Fruit fly (Drosophila melanogaster) whole organism, embryonic: ENCODE results near the gene CG12728.

Experiments used
- Ada2b ChIP-seq: fragments of 200-800 bp; sonication (Bioruptor generic); IDR thresholded peaks from 2 replicates; pipeline ENCODE4 v1.3.6; 2022; ENCODE audit warnings: missing biosample characterization, missing genetic modification characterization
- CG10543 ChIP-seq: fragments of 200-800 bp; sonication (Bioruptor generic); optimal IDR thresholded peaks from 3 replicates; lab custom pipeline; 2017; ENCODE audit warnings: missing biosample characterization, mild to moderate bottlenecking, missing genetic modification characterization, moderate library complexity
- CG10565 ChIP-seq: fragments of 200-800 bp; sonication (Bioruptor generic); optimal IDR thresholded peaks from 3 replicates; lab custom pipeline; 2016; ENCODE audit warnings: missing biosample characterization, mild to moderate bottlenecking, missing genetic modification characterization
- CG11504 ChIP-seq: fragments of 200-800 bp; sonication (Bioruptor generic); optimal IDR thresholded peaks from 3 replicates; lab custom pipeline; 2019; ENCODE audit warnings: missing biosample characterization, mild to moderate bottlenecking, missing genetic modification characterization, moderate library complexity
- CG12104 ChIP-seq: fragments of 200-800 bp; sonication (Bioruptor generic); optimal IDR thresholded peaks from 3 replicates; lab custom pipeline; 2016; ENCODE audit warnings: missing biosample characterization, missing genetic modification characterization
- CG13894 ChIP-seq: fragments of 200-800 bp; sonication (Bioruptor generic); optimal IDR thresholded peaks from 3 replicates; lab custom pipeline; 2018; ENCODE audit warnings: missing biosample characterization, mild to moderate bottlenecking, missing genetic modification characterization, moderate library complexity
- CG15514 ChIP-seq: fragments of 200-800 bp; sonication (Bioruptor generic); optimal IDR thresholded peaks from 3 replicates; lab custom pipeline; 2017; ENCODE audit warnings: missing biosample characterization, missing genetic modification characterization, mild to moderate bottlenecking, moderate library complexity, missing genetic modification reagents
- CG16779 ChIP-seq: fragments of 200-800 bp; sonication (Bioruptor generic); IDR thresholded peaks from 2 replicates; pipeline ENCODE4 v1.3.6; 2022; ENCODE audit warnings: missing biosample characterization, missing genetic modification characterization
- CG3281 ChIP-seq: fragments of 200-800 bp; sonication (Bioruptor generic); optimal IDR thresholded peaks from 3 replicates; lab custom pipeline; 2017; ENCODE audit warnings: missing biosample characterization, mild to moderate bottlenecking, missing genetic modification characterization
- CG3726 ChIP-seq: fragments of 200-800 bp; sonication (Bioruptor generic); IDR thresholded peaks from 3 replicates; pipeline ENCODE4, ENCODE4 v1.3.6; 2022; ENCODE audit warnings: missing biosample characterization, missing genetic modification characterization
- CG4360 ChIP-seq: fragments of 200-800 bp; sonication (Bioruptor generic); IDR thresholded peaks from 2 replicates; pipeline ENCODE4 v1.3.6; 2022; ENCODE audit warnings: missing biosample characterization, missing genetic modification characterization
- CG4404 ChIP-seq: fragments of 200-800 bp; sonication (Bioruptor generic); IDR thresholded peaks from 2 replicates; pipeline ENCODE4 v1.3.6; 2022; ENCODE audit warnings: missing biosample characterization, missing genetic modification characterization
- CG4707 ChIP-seq: fragments of 200-800 bp; sonication (Bioruptor generic); optimal IDR thresholded peaks from 2 replicates; lab custom pipeline; 2018; ENCODE audit warnings: missing biosample characterization, mild to moderate bottlenecking, missing genetic modification characterization, moderate library complexity
- CG6272 ChIP-seq: fragments of 200-800 bp; sonication (Bioruptor generic); IDR thresholded peaks from 2 replicates; pipeline ENCODE4 v1.3.6; 2022; ENCODE audit warnings: missing biosample characterization, missing genetic modification characterization
- CG6791 ChIP-seq: fragments of 200-800 bp; sonication (Bioruptor generic); IDR thresholded peaks from 3 replicates; pipeline ENCODE4 v1.3.6; 2022; ENCODE audit warnings: missing biosample characterization, missing genetic modification characterization; ENCODE audit not compliant: partially characterized antibody
- CG7271 ChIP-seq: fragments of 200-800 bp; sonication (Bioruptor generic); optimal IDR thresholded peaks from 2 replicates; lab custom pipeline; 2018; ENCODE audit warnings: missing biosample characterization, mild to moderate bottlenecking, missing genetic modification characterization, moderate library complexity
- CG7556 ChIP-seq: fragments of 200-800 bp; sonication (Bioruptor generic); optimal IDR thresholded peaks from 2 replicates; lab custom pipeline; 2017; ENCODE audit warnings: missing biosample characterization, mild to moderate bottlenecking, missing genetic modification characterization
- CG7963 ChIP-seq: fragments of 200-800 bp; sonication (Bioruptor generic); IDR thresholded peaks from 3 replicates; pipeline ENCODE4 v1.3.6; 2022; ENCODE audit warnings: missing biosample characterization, missing genetic modification characterization; ENCODE audit not compliant: partially characterized antibody
- CG9609 ChIP-seq: fragments of 200-800 bp; sonication (Bioruptor generic); optimal IDR thresholded peaks from 3 replicates; lab custom pipeline; 2016; ENCODE audit warnings: missing biosample characterization, missing genetic modification characterization
- CoRest ChIP-seq: fragments of 200-800 bp; sonication (Bioruptor generic); optimal IDR thresholded peaks from 3 replicates; lab custom pipeline; 2018; ENCODE audit warnings: missing biosample characterization, mild to moderate bottlenecking, missing genetic modification characterization, moderate library complexity
- Kr ChIP-seq: fragments of 200-800 bp; sonication (Bioruptor generic); optimal IDR thresholded peaks from 2 replicates; lab custom pipeline; 2017; ENCODE audit warnings: missing biosample characterization, mild to moderate bottlenecking, missing genetic modification characterization
- Nf-YA ChIP-seq: fragments of 200-800 bp; sonication (Bioruptor generic); IDR thresholded peaks from 2 replicates; pipeline ENCODE4 v1.3.6; 2022; ENCODE audit warnings: missing biosample characterization, missing genetic modification characterization
- Opbp ChIP-seq: fragments of 200-800 bp; sonication (Bioruptor generic); IDR thresholded peaks from 3 replicates; pipeline ENCODE4 v1.3.6; 2022; ENCODE audit warnings: missing biosample characterization, missing genetic modification characterization; ENCODE audit not compliant: partially characterized antibody
- Six4 ChIP-seq: fragments of 200-800 bp; sonication (Bioruptor generic); optimal IDR thresholded peaks from 2 replicates; lab custom pipeline; 2016; ENCODE audit warnings: missing biosample characterization, missing genetic modification characterization
- Sox100B ChIP-seq: fragments of 200-800 bp; sonication (Bioruptor generic); optimal IDR thresholded peaks from 3 replicates; lab custom pipeline; 2018; ENCODE audit warnings: missing biosample characterization, mild to moderate bottlenecking, missing genetic modification characterization
- Xrp1 ChIP-seq: fragments of 200-800 bp; sonication (Bioruptor generic); IDR thresholded peaks from 2 replicates; pipeline ENCODE4 v1.3.6; 2022; ENCODE audit warnings: missing biosample characterization, missing genetic modification characterization
- ab ChIP-seq: fragments of 200-800 bp; sonication (Bioruptor generic); optimal IDR thresholded peaks from 2 replicates; lab custom pipeline; 2016; ENCODE audit warnings: missing biosample characterization, missing genetic modification characterization
- ap ChIP-seq: fragments of 200-800 bp; sonication (Bioruptor generic); IDR thresholded peaks from 2 replicates; pipeline ENCODE4 v1.3.6; 2022; ENCODE audit warnings: missing biosample characterization, missing genetic modification characterization
- ara ChIP-seq: fragments of 200-800 bp; sonication (Bioruptor generic); IDR thresholded peaks from 2 replicates; pipeline ENCODE4 v1.3.6; 2022; ENCODE audit warnings: missing biosample characterization, missing genetic modification characterization
- az2 ChIP-seq: fragments of 200-800 bp; sonication (Bioruptor generic); optimal IDR thresholded peaks from 3 replicates; lab custom pipeline; 2016; ENCODE audit warnings: missing biosample characterization, missing genetic modification characterization
- bowl ChIP-seq: fragments of 200-800 bp; sonication (Bioruptor generic); IDR thresholded peaks from 2 replicates; pipeline ENCODE4 v1.3.6; 2022; ENCODE audit warnings: missing biosample characterization, missing genetic modification characterization
- cad ChIP-seq: fragments of >200 bp; optimal IDR thresholded peaks from 2 replicates; lab custom pipeline; 2017; ENCODE audit warnings: missing biosample characterization, missing genetic modification characterization
- caup ChIP-seq: fragments of 200-800 bp; sonication (Bioruptor generic); optimal IDR thresholded peaks from 3 replicates; lab custom pipeline; 2017; ENCODE audit warnings: missing biosample characterization, mild to moderate bottlenecking, missing genetic modification characterization, moderate library complexity; ENCODE audit not compliant: severe bottlenecking
- chm ChIP-seq: fragments of 200-800 bp; sonication (Bioruptor generic); IDR thresholded peaks from 2 replicates; pipeline ENCODE4 v1.3.6; 2022; ENCODE audit warnings: missing biosample characterization, missing genetic modification characterization
- crol ChIP-seq: fragments of 200-800 bp; sonication (Bioruptor generic); IDR thresholded peaks from 2 replicates; pipeline ENCODE4 v1.3.6; 2022; ENCODE audit warnings: missing biosample characterization, missing genetic modification characterization
- fd64A ChIP-seq: fragments of 200-800 bp; sonication (Bioruptor generic); optimal IDR thresholded peaks from 3 replicates; lab custom pipeline; 2018; ENCODE audit warnings: missing biosample characterization, mild to moderate bottlenecking, missing genetic modification characterization
- grau ChIP-seq: fragments of 200-800 bp; optimal IDR thresholded peaks from 3 replicates; lab custom pipeline; 2019; ENCODE audit warnings: missing biosample characterization, mild to moderate bottlenecking, missing genetic modification characterization, moderate library complexity
- hth ChIP-seq: fragments of >200 bp; optimal IDR thresholded peaks from 2 replicates; lab custom pipeline; 2017; ENCODE audit warnings: inconsistent platforms
- ind ChIP-seq: fragments of 200-800 bp; sonication (Bioruptor generic); optimal IDR thresholded peaks from 3 replicates; lab custom pipeline; 2016; ENCODE audit warnings: missing biosample characterization, missing genetic modification characterization
- lilli ChIP-seq: fragments of 200-800 bp; sonication (Bioruptor generic); optimal IDR thresholded peaks from 3 replicates; lab custom pipeline; 2016; ENCODE audit warnings: missing biosample characterization, missing genetic modification characterization
- oc ChIP-seq: fragments of 200-800 bp; sonication (Bioruptor generic); optimal IDR thresholded peaks from 2 replicates; lab custom pipeline; 2018; ENCODE audit warnings: missing biosample characterization, mild to moderate bottlenecking, missing genetic modification characterization, moderate library complexity
- otp ChIP-seq: fragments of 200-800 bp; sonication (Bioruptor generic); IDR thresholded peaks from 3 replicates; pipeline ENCODE4, ENCODE4 v1.3.6; 2022; ENCODE audit warnings: missing biosample characterization, missing genetic modification characterization
- prd ChIP-seq, 3 experiments: fragments of >200 bp in 2 of 3; fragments of 200-800 bp in 1 of 3; sonication (Bioruptor generic) in 1 of 3; optimal IDR thresholded peaks in 2 of 3; IDR thresholded peaks in 1 of 3; 2 replicates in 2 of 3; 3 replicates in 1 of 3; pipeline versions ENCODE4 v1.3.6 to Lab custom; 2017 to 2022; ENCODE audit warnings: missing biosample characterization in 1 of 3, missing genetic modification characterization in 1 of 3
- ro ChIP-seq: fragments of 200-800 bp; sonication (Bioruptor generic); IDR thresholded peaks from 2 replicates; pipeline ENCODE4 v1.3.6; 2022; ENCODE audit warnings: missing biosample characterization, missing genetic modification characterization
- slbo ChIP-seq: fragments of 200-800 bp; sonication (Bioruptor generic); IDR thresholded peaks from 2 replicates; pipeline ENCODE4 v1.3.6; 2022; ENCODE audit warnings: missing biosample characterization, missing genetic modification characterization
- vfl ChIP-seq: fragments of 200-800 bp; sonication (Bioruptor generic); optimal IDR thresholded peaks from 2 replicates; lab custom pipeline; 2016; ENCODE audit warnings: missing biosample characterization, missing genetic modification characterization
- vvl ChIP-seq: fragments of 200-800 bp; sonication (Bioruptor generic); IDR thresholded peaks from 2 replicates; pipeline ENCODE4 v1.3.6; 2022; ENCODE audit warnings: missing biosample characterization, missing genetic modification characterization
- z ChIP-seq: fragments of 200-800 bp; sonication (Bioruptor generic); IDR thresholded peaks from 3 replicates; pipeline ENCODE4 v1.3.6; 2022; ENCODE audit warnings: missing biosample characterization, missing genetic modification characterization
- zen ChIP-seq: fragments of 200-800 bp; sonication (Bioruptor generic); optimal IDR thresholded peaks from 3 replicates; lab custom pipeline; 2018; ENCODE audit warnings: missing biosample characterization, mild to moderate bottlenecking, missing genetic modification characterization, moderate library complexity

Gene CG12728

DNA sequence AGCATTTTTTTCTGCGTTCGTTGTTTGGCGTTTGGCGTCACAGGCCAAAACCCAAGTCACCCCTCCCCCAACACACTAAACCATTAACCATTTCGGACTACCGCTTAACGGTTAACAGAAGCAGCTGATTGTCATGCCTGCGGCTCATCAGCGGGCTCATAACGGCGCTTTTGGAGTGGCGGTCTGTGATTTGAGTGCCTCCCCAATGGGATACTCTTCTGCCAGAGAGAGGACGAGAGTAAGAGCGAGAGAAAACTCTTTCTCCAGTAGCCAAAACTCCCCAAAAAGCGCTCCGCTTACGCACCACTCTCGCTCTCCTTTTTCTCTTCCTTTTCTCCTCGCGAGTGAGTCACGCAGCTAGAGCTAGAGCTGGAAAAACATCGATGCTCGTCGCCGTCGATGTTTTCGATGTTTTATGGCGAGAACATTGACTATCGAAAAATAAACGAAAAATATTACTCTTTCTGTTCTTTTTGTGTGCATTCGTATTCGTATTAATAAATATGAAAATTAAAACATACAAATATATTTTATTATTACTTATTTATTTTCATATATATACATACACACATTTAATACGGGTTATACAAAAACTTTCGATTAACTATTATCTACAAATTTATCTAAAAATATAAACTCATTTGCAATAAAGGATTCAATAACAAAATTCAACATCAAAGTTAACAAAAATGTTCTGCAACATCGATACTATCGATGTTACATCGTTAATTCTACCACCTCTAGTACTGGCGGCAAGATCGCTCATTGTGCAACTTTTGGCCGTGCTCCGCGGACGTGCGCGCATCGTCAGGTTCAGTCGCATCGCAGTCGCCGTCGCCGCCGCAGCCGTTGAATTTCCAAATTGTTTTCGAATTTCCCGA is 23.4 kb downstream of the CG12728 start, which contains the start of gene Grip (continued):
- no peak for TF ChIP-seq CG16779 (GFP tag; lab: Robert Waterston, UW)
- TF ChIP-seq Ada2b (GFP tag; lab: Robert Waterston, UW), result peak; percentile 5; the same call in 1 of the 2 replicates
- TF ChIP-seq CG9609 (GFP tag; lab: Kevin White, UChicago), result no peak
- TF ChIP-seq vfl, result no peak
- TF ChIP-seq CG12104 (GFP tag; lab: Kevin White, UChicago), result no peak
- no peak for TF ChIP-seq CG13894 (tag; lab: Kevin White, UChicago)
- no peak for TF ChIP-seq Six4 (GFP tag; lab: Kevin White, UChicago)
- no peak for TF ChIP-seq cad (GFP tag; lab: Kevin White, UChicago)
- no peak for TF ChIP-seq Kr
- no peak for TF ChIP-seq Nf-YA
- no peak for TF ChIP-seq CG15514 (GFP tag; lab: Kevin White, UChicago)
- peak; percentile 21 for TF ChIP-seq CG10543 (GFP tag; lab: Kevin White, UChicago)
- peak; percentile 31; the same call in 2 of the 3 replicates for TF ChIP-seq Opbp (GFP tag; lab: Robert Waterston, UW)
- TF ChIP-seq CG6791 (GFP tag; lab: Robert Waterston, UW), result peak; percentile 42
- no peak for TF ChIP-seq fd64A
- TF ChIP-seq Xrp1 (GFP tag; lab: Robert Waterston, UW), result peak; percentile 30; the same call in 1 of the 2 replicates
- TF ChIP-seq chm (GFP tag; lab: Robert Waterston, UW), result no peak; the same call in 1 of the 2 replicates
- peak; percentile 48 for TF ChIP-seq Sox100B (GFP tag; lab: Kevin White, UChicago)
- TF ChIP-seq CG6272 (GFP tag; lab: Robert Waterston, UW), result no peak
- TF ChIP-seq CG4404 (GFP tag; lab: Robert Waterston, UW), result no peak
- no peak for TF ChIP-seq hth (lab: Kevin White, UChicago)
- peak; percentile 62 for TF ChIP-seq CoRest (tag; lab: Kevin White, UChicago)
- no peak for TF ChIP-seq caup (GFP tag; lab: Kevin White, UChicago)
- no peak for TF ChIP-seq lilli
- peak; percentile 62 for TF ChIP-seq slbo (GFP tag; lab: Robert Waterston, UW)
- TF ChIP-seq grau, result peak; percentile 48
- TF ChIP-seq CG4360 (GFP tag; lab: Robert Waterston, UW), result no peak
- no peak for TF ChIP-seq CG4707
- peak; percentile 51 for TF ChIP-seq CG7556
- TF ChIP-seq ap (GFP tag; lab: Robert Waterston, UW), result no peak
- TF ChIP-seq ind, result peak; percentile 18
- peak; percentile 80 for TF ChIP-seq CG11504 (tag; lab: Kevin White, UChicago)
- no peak for TF ChIP-seq oc (tag; lab: Kevin White, UChicago)
- no peak for TF ChIP-seq CG10565 (GFP tag; lab: Kevin White, UChicago)
- TF ChIP-seq z (GFP tag; lab: Robert Waterston, UW), result peak; percentile 83
- no peak for TF ChIP-seq ara (GFP tag; lab: Robert Waterston, UW)
- TF ChIP-seq az2 (GFP tag; lab: Kevin White, UChicago), result peak; percentile 30
- no peak for TF ChIP-seq prd (optimal IDR thresholded peaks at IDR 0.05; lab: Kevin White, UChicago)
- TF ChIP-seq prd (GFP tag; IDR thresholded peaks at IDR 0.05; lab: Robert Waterston, UW), result peak; percentile 37; the same call in 1 of the 3 replicates
- no peak for TF ChIP-seq otp (GFP tag; lab: Robert Waterston, UW)
- no peak for TF ChIP-seq CG3281 (GFP tag; lab: Kevin White, UChicago)
- peak; percentile 1 for TF ChIP-seq zen (tag; lab: Kevin White, UChicago)
- TF ChIP-seq CG7271, result no peak
- no peak for TF ChIP-seq ab (GFP tag; lab: Kevin White, UChicago)
- no peak for TF ChIP-seq bowl
- TF ChIP-seq crol (GFP tag; lab: Robert Waterston, UW), result no peak
- no peak for TF ChIP-seq CG3726 (GFP tag; lab: Robert Waterston, UW)
- TF ChIP-seq vvl (GFP tag; lab: Robert Waterston, UW), result no peak; the same call in 1 of the 2 replicates
- no peak for TF ChIP-seq ro (GFP tag; lab: Robert Waterston, UW)
- 0 out of 3 replicates have a peak, but pooled peaks have one; percentile 30 for TF ChIP-seq CG7963 (GFP tag; lab: Robert Waterston, UW)
